Worm (Caenorhabditis elegans): ENCODE measurements around the gene acbp-5.

DNA sequence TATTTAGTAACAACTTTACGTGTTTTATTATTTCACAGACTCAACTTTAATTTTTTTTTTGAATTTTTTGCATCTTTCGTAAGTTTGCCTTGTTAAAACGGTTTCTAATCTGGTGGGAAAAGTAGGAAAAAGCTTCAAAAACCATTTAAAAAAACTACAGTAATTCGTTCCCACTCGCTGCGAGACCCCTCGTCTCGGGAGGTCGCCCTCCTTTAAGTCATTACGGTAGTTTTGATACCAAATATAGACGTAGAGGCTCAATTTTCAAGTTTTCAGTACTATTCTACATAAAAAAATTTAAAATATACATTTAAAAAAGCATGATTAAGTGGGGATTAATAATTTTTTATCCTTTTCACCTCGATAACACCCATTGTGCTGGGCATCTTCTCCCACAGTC is 619 bp downstream of the acbp-5 start:
- TF ChIP-seq lin-14 (GFP tag; optimal IDR thresholded peaks at IDR 0.05) (no peak), ama-1 (optimal IDR thresholded peaks at IDR 0.05) (no peak), nhr-19 (GFP tag; conservative IDR thresholded peaks at IDR 0.05) (no peak), jun-1 (tag; optimal IDR thresholded peaks at IDR 0.05) (no peak), ztf-11 (tag; optimal IDR thresholded peaks at IDR 0.05) (no peak), sup-37 (GFP tag; optimal IDR thresholded peaks at IDR 0.05) (no peak), pag-3 (tag; optimal IDR thresholded peaks at IDR 0.05; ENCODE audit: borderline replicate concordance, insufficient read depth) (no peak), unc-62 (GFP tag; optimal IDR thresholded peaks at IDR 0.05) (no peak), C04F5.9 (tag; optimal IDR thresholded peaks at IDR 0.05) (no peak), egl-27 (tag; optimal IDR thresholded peaks at IDR 0.05) (no peak), hlh-17 (GFP tag; optimal IDR thresholded peaks at IDR 0.05; ENCODE audit: borderline replicate concordance) (no peak), swsn-7 (tag; optimal IDR thresholded peaks at IDR 0.05) (no peak), nhr-47 (tag; optimal IDR thresholded peaks at IDR 0.05) (no peak), ztf-4 (tag; optimal IDR thresholded peaks at IDR 0.05) (no peak)

All from whole organism, L1 larva.